Fruit fly (Drosophila melanogaster): ENCODE results near the gene mtgo.

DNA sequence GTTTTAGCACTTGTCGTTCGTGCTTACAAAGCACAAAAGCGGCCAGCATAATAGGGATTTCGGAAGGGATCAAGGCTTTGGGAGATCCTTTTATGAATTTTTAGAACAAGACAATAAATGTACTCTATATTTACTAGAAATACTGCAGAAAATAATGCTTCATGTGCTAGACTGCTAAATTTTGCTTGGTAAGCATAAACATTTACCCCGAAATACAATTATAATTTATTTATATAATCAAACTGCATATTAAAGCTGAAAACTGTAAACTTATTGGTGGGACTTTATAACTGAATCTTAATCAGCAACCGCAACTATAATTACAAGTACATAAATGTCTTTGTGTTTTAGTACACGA, 14.4 kb upstream of the mtgo start:
- TF ChIP-seq Eip75B (GFP tag; optimal IDR thresholded peaks at IDR 0.05) (no peak), CG8119 (GFP tag; IDR thresholded peaks at IDR 0.05) (no peak), Smox (GFP tag; optimal IDR thresholded peaks at IDR 0.05) (no peak), CG34406 (GFP tag; optimal IDR thresholded peaks at IDR 0.05) (no peak), CG6808 (GFP tag; optimal IDR thresholded peaks at IDR 0.05) (no peak), CG16779 (tag; optimal IDR thresholded peaks at IDR 0.05) (no peak), fkh (GFP tag; optimal IDR thresholded peaks at IDR 0.05) (no peak), Gug (GFP tag; IDR thresholded peaks at IDR 0.05) (no peak), ss (GFP tag; optimal IDR thresholded peaks at IDR 0.05) (no peak), CG32006 (GFP tag; optimal IDR thresholded peaks at IDR 0.05) (peak; percentile 12), net (GFP tag; optimal IDR thresholded peaks at IDR 0.05) (no peak), salr (GFP tag; optimal IDR thresholded peaks at IDR 0.05) (no peak)

Measured in whole organism, prepupa.